Worm (Caenorhabditis elegans): ENCODE measurements around the gene C05D11.1.

The C05D11.1 gene

ce11 chrIII:6447521-6447920, 11.1 kb downstream of the C05D11.1 start:
- TF ChIP-seq tra-1 (GFP tag; IDR thresholded peaks at IDR 0.05) (peak; percentile 82), dpl-1 (GFP tag; optimal IDR thresholded peaks at IDR 0.05) (peak; percentile 33), hlh-30 (tag; optimal IDR thresholded peaks at IDR 0.05; ENCODE audit: insufficient read depth) (peak; percentile 82), nhr-48 (tag; optimal IDR thresholded peaks at IDR 0.05) (peak; percentile 89), T20F7.1 (GFP tag; optimal IDR thresholded peaks at IDR 0.05) (peak; percentile 53), pqm-1 (tag; optimal IDR thresholded peaks at IDR 0.05) (peak; percentile 1), mxl-3 (GFP tag; optimal IDR thresholded peaks at IDR 0.05) (peak; percentile 89), cey-2 (tag; optimal IDR thresholded peaks at IDR 0.05; ENCODE audit: borderline replicate concordance, insufficient read depth) (peak; percentile 24), D1046.2 (GFP tag; IDR thresholded peaks at IDR 0.05) (no peak), egl-27 (tag; optimal IDR thresholded peaks at IDR 0.05) (no peak), lin-13 (GFP tag; optimal IDR thresholded peaks at IDR 0.05) (peak; percentile 52), aha-1 (tag) (peak; percentile 98), gei-8 (GFP tag; optimal IDR thresholded peaks at IDR 0.05) (no peak), T26A8.4 (GFP tag; IDR thresholded peaks at IDR 0.05) (0 out of 2 replicates have a peak, but pooled peaks have one; percentile 26), nhr-28 (tag; optimal IDR thresholded peaks at IDR 0.05) (peak; percentile 93), lin-38 (GFP tag; IDR thresholded peaks at IDR 0.05) (peak; percentile 50), ama-1 (optimal IDR thresholded peaks at IDR 0.05) (peak; percentile 7), daf-16 (GFP tag; optimal IDR thresholded peaks at IDR 0.05) (peak; percentile 51 to 55), daf-16 (tag; optimal IDR thresholded peaks at IDR 0.05) (peak; percentile 57), lin-15B (tag; optimal IDR thresholded peaks at IDR 0.05) (no peak), nhr-6 (tag; optimal IDR thresholded peaks at IDR 0.05) (peak; percentile 33), pha-4 (GFP tag; IDR thresholded peaks at IDR 0.05) (no peak), pha-4 (tag; optimal IDR thresholded peaks at IDR 0.05) (no peak), mes-2 (tag; optimal IDR thresholded peaks at IDR 0.05; ENCODE audit: poor library complexity, severe bottlenecking) (peak; percentile 52), dve-1 (tag; optimal IDR thresholded peaks at IDR 0.05; ENCODE audit: insufficient read depth) (peak; percentile 79), nhr-11 (tag; optimal IDR thresholded peaks at IDR 0.05) (peak; percentile 78), mdt-29 (GFP tag; IDR thresholded peaks at IDR 0.05) (no peak), mep-1 (tag; optimal IDR thresholded peaks at IDR 0.05) (peak; percentile 61), lir-3 (tag; optimal IDR thresholded peaks at IDR 0.05) (no peak), nhr-10 (tag; optimal IDR thresholded peaks at IDR 0.05) (peak; percentile 22), ceh-32 (tag; optimal IDR thresholded peaks at IDR 0.05; ENCODE audit: poor library complexity) (no peak), nhr-42 (GFP tag; IDR thresholded peaks at IDR 0.05) (0 out of 2 replicates have a peak, but pooled peaks have one; percentile 22), daf-12 (tag; optimal IDR thresholded peaks at IDR 0.05) (no peak), lin-1 (GFP tag; IDR thresholded peaks at IDR 0.05) (peak; percentile 39; the same call in 1 of the 2 replicates), ceh-20 (GFP tag; IDR thresholded peaks at IDR 0.05) (no peak), zag-1 (tag; optimal IDR thresholded peaks at IDR 0.05) (no peak), nhr-102 (tag; optimal IDR thresholded peaks at IDR 0.05) (peak; percentile 26), lsy-2 (tag; optimal IDR thresholded peaks at IDR 0.05) (peak in 1 of 2 experiments; percentile 73), nhr-77 (tag; optimal IDR thresholded peaks at IDR 0.05) (peak; percentile 44), jun-1 (tag; optimal IDR thresholded peaks at IDR 0.05) (peak; percentile 36), hmg-1.1 (GFP tag; IDR thresholded peaks at IDR 0.05) (peak; percentile 54), ceh-28 (tag; optimal IDR thresholded peaks at IDR 0.05) (no peak), mdl-1 (tag; optimal IDR thresholded peaks at IDR 0.05) (peak; percentile 57 to 93), F26F4.8 (GFP tag; conservative IDR thresholded peaks at IDR 0.05) (no peak), vab-7 (GFP tag; IDR thresholded peaks at IDR 0.05) (no peak), hlh-11 (tag; optimal IDR thresholded peaks at IDR 0.05) (peak; percentile 89), daf-8 (GFP tag; IDR thresholded peaks at IDR 0.05) (no peak), ztf-11 (tag; optimal IDR thresholded peaks at IDR 0.05) (no peak), dmd-6 (GFP tag; IDR thresholded peaks at IDR 0.05) (peak; percentile 78), dmd-9 (GFP tag; IDR thresholded peaks at IDR 0.05) (no peak), ZK337.2 (GFP tag; IDR thresholded peaks at IDR 0.05) (no peak), hif-1 (tag; optimal IDR thresholded peaks at IDR 0.05) (peak; percentile 6 to 63)

All from whole organism, L4 larva.